Worm (Caenorhabditis elegans): ENCODE data around the gene mvb-12.

Gene mvb-12

ce11 chrIV:7790801-7791588, 39.3 kb upstream of the mvb-12 start, which contains the start of gene rsp-6 (continued):
- TF ChIP-seq sptf-2 (GFP tag; optimal IDR thresholded peaks at IDR 0.05) (no peak), lin-35 (GFP tag; optimal IDR thresholded peaks at IDR 0.05) (peak; percentile 14 to 92 (median 56)), snpc-4 (GFP tag; optimal IDR thresholded peaks at IDR 0.05) (peak; percentile 15), snpc-4 (tag; optimal IDR thresholded peaks at IDR 0.05) (peak; percentile 36 to 74 (median 62)), nhr-80 (tag; optimal IDR thresholded peaks at IDR 0.05) (peak; percentile 17), him-1 (tag; optimal IDR thresholded peaks at IDR 0.05) (peak; percentile 43), akir-1 (GFP tag; optimal IDR thresholded peaks at IDR 0.05) (no peak), F55B11.4 (tag; optimal IDR thresholded peaks at IDR 0.05; ENCODE audit: borderline replicate concordance, insufficient read depth) (no peak), B0336.3 (GFP tag; IDR thresholded peaks at IDR 0.05) (peak; percentile 66), mxl-1 (tag; optimal IDR thresholded peaks at IDR 0.05) (no peak), nhr-179 (tag; optimal IDR thresholded peaks at IDR 0.05) (no peak), hrde-1 (tag; optimal IDR thresholded peaks at IDR 0.05; ENCODE audit: borderline replicate concordance) (no peak), C17E4.6 (GFP tag; IDR thresholded peaks at IDR 0.05) (peak; percentile 43; the same call in 1 of the 2 replicates), sdz-38 (tag; optimal IDR thresholded peaks at IDR 0.05) (no peak), attf-3 (GFP tag; conservative IDR thresholded peaks at IDR 0.05) (peak; percentile 30; the same call in 1 of the 2 replicates), ceh-58 (GFP tag; IDR thresholded peaks at IDR 0.05) (no peak), tbx-9 (tag; optimal IDR thresholded peaks at IDR 0.05; ENCODE audit: borderline replicate concordance) (no peak), C06A6.2 (GFP tag; conservative IDR thresholded peaks at IDR 0.05) (no peak), xnd-1 (tag; optimal IDR thresholded peaks at IDR 0.05) (peak; percentile 78), Y56A3A.18 (GFP tag; IDR thresholded peaks at IDR 0.05) (no peak), ceh-91 (GFP tag; IDR thresholded peaks at IDR 0.05) (peak; percentile 90), F52B5.7 (tag; optimal IDR thresholded peaks at IDR 0.05) (no peak), F22D6.2 (tag; optimal IDR thresholded peaks at IDR 0.05) (no peak), B0261.1 (tag; optimal IDR thresholded peaks at IDR 0.05) (no peak), hsf-1 (GFP tag; IDR thresholded peaks at IDR 0.05) (peak; percentile 67; the same call in 1 of the 2 replicates), hmg-20 (GFP tag; IDR thresholded peaks at IDR 0.05) (no peak), dpl-1 (GFP tag; optimal IDR thresholded peaks at IDR 0.05) (peak; percentile 93), nfya-2 (GFP tag; IDR thresholded peaks at IDR 0.05) (no peak), lag-1 (GFP tag; IDR thresholded peaks at IDR 0.05) (no peak), F57C9.4 (tag; optimal IDR thresholded peaks at IDR 0.05) (no peak), tbp1 (GFP tag; optimal IDR thresholded peaks at IDR 0.05) (peak; percentile 58), bed-1 (GFP tag; IDR thresholded peaks at IDR 0.05) (no peak), ztf-6 (GFP tag; IDR thresholded peaks at IDR 0.05) (no peak), K12H6.12 (tag; optimal IDR thresholded peaks at IDR 0.05) (peak; percentile 73), ZK185.1 (tag; optimal IDR thresholded peaks at IDR 0.05; ENCODE audit: poor library complexity, severe bottlenecking) (peak; percentile 82), F57A8.1 (GFP tag; optimal IDR thresholded peaks at IDR 0.05) (no peak), mes-4 (tag; optimal IDR thresholded peaks at IDR 0.05) (no peak), egrh-3 (GFP tag; IDR thresholded peaks at IDR 0.05) (peak; percentile 64), gei-17 (GFP tag; optimal IDR thresholded peaks at IDR 0.05) (no peak), egl-18 (GFP tag; IDR thresholded peaks at IDR 0.05) (no peak), madf-8 (GFP tag; conservative IDR thresholded peaks at IDR 0.05) (peak; percentile 81), ceh-40 (GFP tag; IDR thresholded peaks at IDR 0.05) (no peak), F39B2.1 (GFP tag; IDR thresholded peaks at IDR 0.05) (no peak), F33H1.4 (GFP tag; IDR thresholded peaks at IDR 0.05) (peak; percentile 94), ztf-3 (GFP tag; optimal IDR thresholded peaks at IDR 0.05) (no peak), snpc-3.4 (tag; optimal IDR thresholded peaks at IDR 0.05) (peak; percentile 75), bed-2 (GFP tag; IDR thresholded peaks at IDR 0.05) (no peak), ztf-18 (tag; optimal IDR thresholded peaks at IDR 0.05) (peak; percentile 27)

Data from whole organism, young adult.